Worm (Caenorhabditis elegans) whole organism, L4/young adult: ENCODE measurements around the gene VZK822L.2.

Source experiments
- W03F9.2 ChIP-seq: fragments of 150-350 bp; optimal IDR thresholded peaks from 2 replicates; lab custom pipeline; 2014; ENCODE audit warnings: missing biosample characterization, missing genetic modification characterization
- him-1 ChIP-seq: sonication (generic microtip); optimal IDR thresholded peaks from 2 replicates; lab custom pipeline; 2016; ENCODE audit warnings: missing genotype, missing genetic modification reagents, missing genetic modification characterization, missing compliant biosample characterization

DNA sequence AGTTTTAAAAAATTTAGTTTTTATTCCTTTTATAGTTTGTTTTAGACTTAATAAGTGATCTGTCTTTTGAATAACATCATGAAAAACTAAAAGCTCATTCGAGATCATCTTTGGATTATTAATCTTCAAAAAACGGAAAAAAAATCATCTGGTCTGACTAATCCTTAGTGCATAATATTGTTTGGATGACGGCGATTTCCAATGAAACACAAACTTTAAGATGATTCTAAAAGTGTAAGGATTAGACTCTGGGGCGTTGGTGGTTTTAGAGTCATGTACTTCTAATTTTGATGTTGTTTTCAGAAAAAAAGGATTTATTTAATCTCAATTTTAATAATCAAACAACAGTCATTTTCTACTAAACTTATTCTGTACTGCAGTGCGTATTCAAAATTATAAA is 18.5 kb upstream of the VZK822L.2 start:
- TF ChIP-seq W03F9.2, result no peak
- TF ChIP-seq him-1, result no peak
